Worm (Caenorhabditis elegans) whole organism, L4 larva: ENCODE results near the gene K10D11.2.

Experiments
- D1046.2 ChIP-seq: fragments of 200-800 bp; sonication (Bioruptor generic); IDR thresholded peaks from 2 replicates; pipeline ENCODE4 v1.3.6; 2022; ENCODE audit warnings: missing genetic modification characterization, missing compliant biosample characterization
- F10B5.3 ChIP-seq: sonication (generic microtip); optimal IDR thresholded peaks from 2 replicates; lab custom pipeline; 2016; ENCODE audit warnings: mild to moderate bottlenecking, missing genetic modification characterization, missing compliant biosample characterization
- F44E2.7 ChIP-seq: fragments of 200-800 bp; sonication (Bioruptor generic); IDR thresholded peaks from 2 replicates; pipeline ENCODE4 v2.1.2; 2022; ENCODE audit warnings: missing genetic modification characterization, missing compliant biosample characterization
- F49E8.2 ChIP-seq: sonication (generic microtip); optimal IDR thresholded peaks from 2 replicates; lab custom pipeline; 2016; ENCODE audit warnings: missing compliant biosample characterization, mild to moderate bottlenecking, missing genetic modification characterization, borderline replicate concordance
- T20F7.1 ChIP-seq: fragments of 200-800 bp; sonication (Bioruptor generic); optimal IDR thresholded peaks from 2 replicates; lab custom pipeline; 2018; ENCODE audit warnings: mild to moderate bottlenecking, missing genetic modification characterization, missing compliant biosample characterization
- T26A8.4 ChIP-seq: fragments of 200-800 bp; sonication (Bioruptor generic); IDR thresholded peaks from 2 replicates; pipeline ENCODE4 v1.3.6; 2022; ENCODE audit warnings: missing genetic modification characterization, missing compliant biosample characterization
- Y105C5A.15 ChIP-seq: fragments of 200-800 bp; sonication (Bioruptor generic); IDR thresholded peaks from 2 replicates; pipeline ENCODE4 v1.3.6; 2022; ENCODE audit warnings: missing genetic modification characterization, missing compliant biosample characterization
- Y48G9A.11 ChIP-seq: fragments of 200-800 bp; sonication (Bioruptor generic); IDR thresholded peaks from 2 replicates; pipeline ENCODE4 v1.3.6; 2022; ENCODE audit warnings: missing genetic modification reagents, missing genetic modification characterization, missing compliant biosample characterization
- ZK546.5 ChIP-seq, 2 experiments: sonication (generic microtip); optimal IDR thresholded peaks; 2 replicates each; lab custom pipeline; 2017; ENCODE audit warnings: missing biosample characterization in 2 of 2, missing genetic modification characterization in 2 of 2
- arid-1 ChIP-seq: fragments of 200-800 bp; sonication (Bioruptor generic); conservative IDR thresholded peaks from 2 replicates; pipeline ENCODE4 v1.3.6; 2022; ENCODE audit warnings: missing genetic modification reagents, missing genetic modification characterization, missing compliant biosample characterization
- attf-4 ChIP-seq: sonication (generic microtip); optimal IDR thresholded peaks from 3 replicates; lab custom pipeline; 2017; ENCODE audit warnings: missing biosample characterization, missing genetic modification characterization
- ceh-20 ChIP-seq: fragments of 200-800 bp; sonication (Bioruptor generic); IDR thresholded peaks from 2 replicates; pipeline ENCODE4 v1.3.6; 2022; ENCODE audit warnings: missing genetic modification reagents, missing genetic modification characterization, missing compliant biosample characterization
- ceh-32 ChIP-seq: sonication (generic microtip); optimal IDR thresholded peaks from 2 replicates; lab custom pipeline; 2016; ENCODE audit warnings: mild to moderate bottlenecking, missing genetic modification characterization, missing compliant biosample characterization; ENCODE audit not compliant: poor library complexity
- ces-1 ChIP-seq: fragments of 150-350 bp; sonication (generic microtip); optimal IDR thresholded peaks from 4 replicates; lab custom pipeline; 2014; ENCODE audit warnings: missing biosample characterization, missing genetic modification reagents, missing genetic modification characterization
- ctbp-1 ChIP-seq: fragments of 200-800 bp; sonication (Bioruptor generic); IDR thresholded peaks from 2 replicates; pipeline ENCODE4 v1.3.6; 2022; ENCODE audit warnings: missing genetic modification reagents, missing genetic modification characterization, missing compliant biosample characterization
- daf-12 ChIP-seq: fragments of 150-350 bp; optimal IDR thresholded peaks from 2 replicates; lab custom pipeline; 2014; ENCODE audit warnings: missing biosample characterization, missing genetic modification reagents, missing genetic modification characterization
- daf-16 ChIP-seq, 3 experiments: sonication (generic microtip); optimal IDR thresholded peaks; 2 replicates each; lab custom pipeline; 2016 to 2017; ENCODE audit warnings: missing genetic modification characterization in 3 of 3, missing genetic modification reagents in 3 of 3, mild to moderate bottlenecking in 2 of 3, missing compliant biosample characterization in 2 of 3, missing biosample characterization in 1 of 3, moderate library complexity in 1 of 3
- dmd-9 ChIP-seq: fragments of 200-800 bp; sonication (Bioruptor generic); IDR thresholded peaks from 2 replicates; pipeline ENCODE4 v1.3.6; 2022; ENCODE audit warnings: missing genetic modification reagents, missing genetic modification characterization, missing compliant biosample characterization
- egl-27 ChIP-seq: sonication (generic microtip); optimal IDR thresholded peaks from 3 replicates; lab custom pipeline; 2017; ENCODE audit warnings: missing biosample characterization, missing genetic modification reagents, missing genetic modification characterization
- egl-43 ChIP-seq: fragments of 200-800 bp; sonication (Bioruptor generic); IDR thresholded peaks from 2 replicates; pipeline ENCODE4 v1.3.6; 2022; ENCODE audit warnings: missing genetic modification reagents, missing genetic modification characterization, missing compliant biosample characterization
- fos-1 ChIP-seq: fragments of 150-350 bp; optimal IDR thresholded peaks from 2 replicates; lab custom pipeline; 2014; ENCODE audit warnings: missing biosample characterization, missing genetic modification characterization
- hlh-11 ChIP-seq: fragments of 200-800 bp; sonication (Bioruptor generic); optimal IDR thresholded peaks from 2 replicates; lab custom pipeline; 2018; ENCODE audit warnings: mild to moderate bottlenecking, missing genetic modification characterization, missing compliant biosample characterization
- hlh-30 ChIP-seq: sonication (generic microtip); optimal IDR thresholded peaks from 2 replicates; lab custom pipeline; 2017; ENCODE audit warnings: antibody characterized with exemption, mild to moderate bottlenecking, missing genetic modification characterization, missing compliant biosample characterization; ENCODE audit not compliant: insufficient read depth
- lim-7 ChIP-seq: fragments of 200-800 bp; sonication (Bioruptor generic); IDR thresholded peaks from 2 replicates; pipeline ENCODE4 v1.3.6; 2022; ENCODE audit warnings: missing genetic modification characterization, missing compliant biosample characterization
- lin-1 ChIP-seq: fragments of 200-800 bp; sonication (Bioruptor generic); IDR thresholded peaks from 2 replicates; pipeline ENCODE4 v1.3.6; 2022; ENCODE audit warnings: missing genetic modification reagents, missing genetic modification characterization, missing compliant biosample characterization
- mdt-29 ChIP-seq: fragments of 200-800 bp; sonication (Bioruptor generic); IDR thresholded peaks from 2 replicates; pipeline ENCODE4 v1.3.6; 2022; ENCODE audit warnings: missing genetic modification reagents, missing genetic modification characterization, missing compliant biosample characterization
- nhr-25 ChIP-seq: sonication (generic microtip); optimal IDR thresholded peaks from 2 replicates; lab custom pipeline; 2017; ENCODE audit warnings: missing genetic modification characterization, mild to moderate bottlenecking, missing compliant biosample characterization, antibody characterized with exemption, moderate library complexity, borderline replicate concordance; ENCODE audit not compliant: insufficient read depth
- nhr-28 ChIP-seq: fragments of 150-350 bp; optimal IDR thresholded peaks from 2 replicates; lab custom pipeline; 2014; ENCODE audit warnings: missing biosample characterization, missing genetic modification characterization
- nhr-77 ChIP-seq: fragments of 150-350 bp; optimal IDR thresholded peaks from 2 replicates; lab custom pipeline; 2014; ENCODE audit warnings: missing biosample characterization, missing genetic modification characterization
- pqm-1 ChIP-seq: sonication (generic microtip); optimal IDR thresholded peaks from 2 replicates; lab custom pipeline; 2017; ENCODE audit warnings: missing biosample characterization, missing genetic modification characterization
- skn-1 ChIP-seq: fragments of 150-350 bp; optimal IDR thresholded peaks from 2 replicates; lab custom pipeline; 2014; ENCODE audit warnings: missing biosample characterization, missing genetic modification characterization
- spr-3 ChIP-seq: fragments of 200-800 bp; sonication (Bioruptor generic); optimal IDR thresholded peaks from 2 replicates; lab custom pipeline; 2018; ENCODE audit warnings: mild to moderate bottlenecking, missing genetic modification characterization, missing compliant biosample characterization
- unc-39 ChIP-seq: sonication (generic microtip); optimal IDR thresholded peaks from 2 replicates; lab custom pipeline; 2017; ENCODE audit warnings: missing biosample characterization, missing genetic modification characterization
- zag-1 ChIP-seq: fragments of 150-350 bp; optimal IDR thresholded peaks from 2 replicates; lab custom pipeline; 2014; ENCODE audit warnings: missing biosample characterization, missing genetic modification characterization
- zip-2 ChIP-seq: fragments of 150-350 bp; optimal IDR thresholded peaks from 2 replicates; lab custom pipeline; 2014; ENCODE audit warnings: missing biosample characterization, missing genetic modification characterization

Gene K10D11.2

DNA sequence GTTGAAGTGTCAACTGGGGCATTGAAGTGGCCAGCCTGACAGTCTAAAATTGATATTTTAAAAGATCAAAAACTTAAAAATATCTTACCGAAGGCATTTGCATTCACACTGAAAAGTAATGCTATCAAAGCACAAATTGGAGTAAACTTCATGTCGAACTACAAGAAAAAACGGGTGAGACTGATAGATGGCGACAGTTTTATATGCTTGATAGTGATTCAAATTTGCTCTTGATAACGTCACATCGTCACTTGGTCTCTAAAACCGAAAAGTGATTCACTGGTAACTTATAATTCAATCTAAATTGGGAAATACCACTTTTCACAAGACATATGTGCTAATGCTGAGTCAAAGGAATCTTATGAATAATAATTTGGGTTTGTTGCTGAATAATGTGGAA is 12.8 kb downstream of the K10D11.2 start, which contains the start of gene K10D11.5 (continued):
- TF ChIP-seq ceh-20 (GFP tag; lab: Robert Waterston, UW) (no peak), ctbp-1 (GFP tag; lab: Robert Waterston, UW) (no peak), lim-7 (GFP tag; lab: Robert Waterston, UW) (no peak), D1046.2 (GFP tag; lab: Robert Waterston, UW) (no peak), T20F7.1 (GFP tag; lab: Kevin White, UChicago) (no peak), F49E8.2 (tag; lab: Kevin White, UChicago) (no peak), pqm-1 (peak; percentile 68), hlh-11 (tag; lab: Kevin White, UChicago) (peak; percentile 44), nhr-77 (tag; lab: Kevin White, UChicago) (peak; percentile 31)
- TF ChIP-seq, all 104 proteins: peak for 7

DNA sequence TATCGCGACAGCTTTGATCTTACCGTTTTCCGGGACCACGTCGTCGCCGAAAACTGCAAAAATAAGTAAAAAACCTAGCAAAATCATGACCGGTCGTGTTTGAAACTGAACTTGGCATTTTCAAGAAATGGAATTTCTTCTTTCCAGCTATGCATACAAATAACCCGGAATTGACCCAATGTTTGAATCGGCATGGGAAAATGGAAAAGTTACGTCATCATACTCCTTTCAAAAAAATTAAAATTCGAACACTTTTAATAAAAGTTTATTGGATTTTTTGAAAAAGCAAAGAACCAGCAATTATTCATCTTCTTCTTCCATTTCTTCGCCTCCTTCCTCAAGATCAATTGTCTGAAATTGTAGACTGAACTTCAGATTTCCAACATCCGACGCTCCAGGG is 15.6 kb downstream of the K10D11.2 start, which contains the start of gene K10D11.4:
K10D11.4 (minus strand) TSS at position 101 of the 400 bp plus-strand sequence.
- TF ChIP-seq F44E2.7 (no peak), unc-39 (tag; lab: Kevin White, UChicago) (no peak), egl-27 (no peak), spr-3 (no peak), D1046.2 (GFP tag; lab: Robert Waterston, UW) (no peak), ceh-32 (no peak), daf-16 (GFP tag; optimal IDR thresholded peaks at IDR 0.05; lab: Kevin White, UChicago) (no peak), daf-16 (tag; optimal IDR thresholded peaks at IDR 0.05; lab: Kevin White, UChicago) (no peak)

DNA sequence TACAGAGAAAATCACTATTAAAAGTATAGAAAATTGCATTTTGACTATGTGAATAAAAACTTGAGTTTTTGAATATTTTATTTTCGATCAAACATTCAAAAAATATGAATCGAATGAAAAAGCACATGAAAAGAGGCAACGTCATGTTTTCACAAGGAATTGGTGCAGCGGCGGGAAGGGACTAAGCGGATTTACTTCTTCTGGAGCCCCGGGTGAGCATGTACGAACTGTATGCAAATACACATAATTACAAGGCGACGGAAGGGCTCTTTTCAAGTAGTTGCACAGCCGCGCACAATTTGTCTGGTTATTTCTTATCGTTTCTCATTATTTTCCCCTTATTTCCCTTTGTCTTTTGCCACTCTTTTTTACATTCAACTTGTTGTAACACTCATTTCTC is 17.1 kb downstream of the K10D11.2 start, which contains the start of gene K10D11.7:
K10D11.7 (minus strand) TSS at position 101 of the 400 bp plus-strand sequence.
- TF ChIP-seq T20F7.1 (GFP tag; lab: Kevin White, UChicago) (no peak), daf-12 (tag; lab: Kevin White, UChicago) (no peak), mdt-29 (no peak), lin-1 (GFP tag; lab: Robert Waterston, UW) (no peak), ces-1 (no peak), spr-3 (no peak), nhr-25 (no peak), fos-1 (tag; lab: Kevin White, UChicago) (no peak), skn-1 (tag; lab: Kevin White, UChicago) (no peak), Y105C5A.15 (GFP tag; lab: Robert Waterston, UW) (no peak), ceh-32 (no peak), dmd-9 (GFP tag; lab: Robert Waterston, UW) (no peak), T26A8.4 (GFP tag; lab: Robert Waterston, UW) (no peak), egl-43 (GFP tag; lab: Robert Waterston, UW) (no peak), arid-1 (GFP tag; lab: Robert Waterston, UW) (no peak)

DNA sequence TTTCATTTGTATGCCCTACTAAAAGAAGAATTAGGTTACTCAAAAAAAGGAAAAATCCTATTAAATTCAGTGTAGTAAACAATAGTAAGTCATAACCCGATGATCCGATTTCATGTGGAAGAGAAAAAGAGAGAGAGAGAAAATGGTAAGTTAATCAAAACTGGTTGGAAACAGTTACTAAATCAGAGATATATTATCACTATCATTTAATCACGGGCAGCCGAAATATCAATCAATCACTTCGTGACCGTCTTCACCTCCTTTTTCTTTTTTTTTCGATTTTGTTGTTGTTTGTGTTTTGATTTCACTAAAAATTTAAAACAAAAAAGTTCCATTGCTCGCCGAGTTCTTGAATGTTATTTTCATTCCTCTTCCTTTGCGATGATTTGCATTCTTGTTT is 18.8 kb downstream of the K10D11.2 start:
- TF ChIP-seq zip-2 (tag; lab: Kevin White, UChicago) = no peak
- TF ChIP-seq ces-1 = no peak
- no peak for TF ChIP-seq F10B5.3 (tag; lab: Kevin White, UChicago)
- TF ChIP-seq nhr-28 (tag; lab: Kevin White, UChicago) = peak; percentile 27
- no peak for TF ChIP-seq Y48G9A.11 (GFP tag; lab: Robert Waterston, UW)
- no peak for TF ChIP-seq spr-3
- no peak for TF ChIP-seq attf-4 (tag; lab: Kevin White, UChicago)
- no peak for TF ChIP-seq zag-1
- TF ChIP-seq ZK546.5 (tag; optimal IDR thresholded peaks at IDR 0.05; lab: Kevin White, UChicago) = no peak
- peak; percentile 48 for TF ChIP-seq hlh-30
